Fruit fly (Drosophila melanogaster): ENCODE measurements around the gene CG6380.
A peak's percentile ranks its signal among the peaks of the same experiment; 100 is the strongest.

CG6380 gene

dm6 chr2L:17285940-17286339 is 6.1 kb downstream of the CG6380 start, which contains the start of gene CG15140:
TSS of gene CG15140 (plus strand) at chr2L:17286240.
- no peak for TF ChIP-seq CG2875 (GFP tag; optimal IDR thresholded peaks at IDR 0.05)
- no peak for TF ChIP-seq Atf-2 (GFP tag; optimal IDR thresholded peaks at IDR 0.05)

dm6 chr2L:17269740-17270139 is 22.3 kb downstream of the CG6380 start:
- TF ChIP-seq gce (GFP tag; IDR thresholded peaks at IDR 0.05) (no peak), crol (GFP tag; IDR thresholded peaks at IDR 0.05) (peak; percentile 88), vvl (GFP tag; IDR thresholded peaks at IDR 0.05) (0 out of 2 replicates have a peak, but pooled peaks have one; percentile 9), CG10462 (GFP tag; optimal IDR thresholded peaks at IDR 0.05) (no peak), CG12942 (GFP tag; optimal IDR thresholded peaks at IDR 0.05) (no peak), CG4707 (GFP tag; optimal IDR thresholded peaks at IDR 0.05) (peak; percentile 3), CG3163 (GFP tag; optimal IDR thresholded peaks at IDR 0.05) (no peak), Opbp (GFP tag; IDR thresholded peaks at IDR 0.05; ENCODE audit: partially characterized antibody) (0 out of 3 replicates have a peak, but pooled peaks have one; percentile 23), sob (GFP tag; IDR thresholded peaks at IDR 0.05) (no peak), CG15479 (GFP tag; optimal IDR thresholded peaks at IDR 0.05) (peak; percentile 91), Med (GFP tag) (peak; percentile 69), CG17385 (GFP tag; optimal IDR thresholded peaks at IDR 0.05) (peak; percentile 44), CG31388 (GFP tag; optimal IDR thresholded peaks at IDR 0.05) (no peak), row (GFP tag; IDR thresholded peaks at IDR 0.05) (0 out of 3 replicates have a peak, but pooled peaks have one; percentile 15), CG7963 (GFP tag; IDR thresholded peaks at IDR 0.05; ENCODE audit: partially characterized antibody) (0 out of 3 replicates have a peak, but pooled peaks have one; percentile 28), ase (GFP tag; IDR thresholded peaks at IDR 0.05) (0 out of 3 replicates have a peak, but pooled peaks have one; percentile 38), PHDP (tag; optimal IDR thresholded peaks at IDR 0.05) (no peak), zfh1 (GFP tag; IDR thresholded peaks at IDR 0.05) (0 out of 3 replicates have a peak, but pooled peaks have one; percentile 3), CG15601 (tag; optimal IDR thresholded peaks at IDR 0.05) (no peak), CG7372 (GFP tag; IDR thresholded peaks at IDR 0.05) (no peak), Ptx1 (GFP tag; IDR thresholded peaks at IDR 0.05) (0 out of 2 replicates have a peak, but pooled peaks have one; percentile 14), Oli (tag; optimal IDR thresholded peaks at IDR 0.05) (no peak)

- TF ChIP-seq Dad (GFP tag; optimal IDR thresholded peaks at IDR 0.05) (no peak), Fer1 (GFP tag; optimal IDR thresholded peaks at IDR 0.05) (no peak), CG4707 (GFP tag; optimal IDR thresholded peaks at IDR 0.05) (no peak), Ets65A (GFP tag) (peak; percentile 36), bowl (GFP tag; IDR thresholded peaks at IDR 0.05) (no peak), da (GFP tag; optimal IDR thresholded peaks at IDR 0.05) (no peak), lmd (GFP tag; IDR thresholded peaks at IDR 0.05) (no peak), CG16813 (GFP tag; IDR thresholded peaks at IDR 0.05; ENCODE audit: partially characterized antibody) (no peak), CG9437 (GFP tag; optimal IDR thresholded peaks at IDR 0.05) (no peak), Lim3 (GFP tag; IDR thresholded peaks at IDR 0.05) (no peak), Sry-δ (GFP tag; optimal IDR thresholded peaks at IDR 0.05) (no peak), Asciz (GFP tag; optimal IDR thresholded peaks at IDR 0.05) (no peak), MESR4 (GFP tag; optimal IDR thresholded peaks at IDR 0.05) (no peak), CG2889 (GFP tag; IDR thresholded peaks at IDR 0.05) (no peak), wdn (GFP tag; IDR thresholded peaks at IDR 0.05) (no peak), vvl (GFP tag; IDR thresholded peaks at IDR 0.05) (peak; percentile 31; the same call in 1 of the 2 replicates), wek (GFP tag; optimal IDR thresholded peaks at IDR 0.05) (no peak), nerfin-1 (tag; optimal IDR thresholded peaks at IDR 0.05) (no peak), CG5953 (GFP tag; IDR thresholded peaks at IDR 0.05) (no peak), row (GFP tag; IDR thresholded peaks at IDR 0.05) (no peak), crol (GFP tag; IDR thresholded peaks at IDR 0.05) (peak; percentile 45; the same call in 1 of the 2 replicates), ttk (GFP tag; IDR thresholded peaks at IDR 0.05) (no peak), so (GFP tag; IDR thresholded peaks at IDR 0.05) (no peak), CG30403 (GFP tag; optimal IDR thresholded peaks at IDR 0.05) (no peak), CG1647 (GFP tag; optimal IDR thresholded peaks at IDR 0.05) (no peak), D (optimal IDR thresholded peaks at IDR 0.05) (peak; percentile 51), D (GFP tag; optimal IDR thresholded peaks at IDR 0.05) (no peak), eve (GFP tag; optimal IDR thresholded peaks at IDR 0.05) (no peak)
Measured at dm6 chr2L:17268088-17268755, 23.8 kb downstream of the CG6380 start.

All from whole organism, embryonic.